Worm (Caenorhabditis elegans) whole organism, young adult: ENCODE data around the gene hir-1.

Experiments
- B0035.1 ChIP-seq: sonication (generic microtip); optimal IDR thresholded peaks from 2 replicates; lab custom pipeline; 2016; ENCODE audit warnings: missing genetic modification characterization, mild to moderate bottlenecking, missing compliant biosample characterization, missing genotype, missing genetic modification reagents
- B0336.3 ChIP-seq: fragments of 200-800 bp; sonication (Bioruptor generic); IDR thresholded peaks from 2 replicates; pipeline ENCODE4 v1.3.6; 2022; ENCODE audit warnings: missing genetic modification characterization, missing compliant biosample characterization
- C06A6.2 ChIP-seq: fragments of 200-800 bp; sonication (Bioruptor generic); conservative IDR thresholded peaks from 2 replicates; pipeline ENCODE4 v1.3.6; 2022; ENCODE audit warnings: missing genetic modification characterization, missing compliant biosample characterization
- F10E7.11 ChIP-seq: sonication (generic microtip); optimal IDR thresholded peaks from 2 replicates; lab custom pipeline; 2017; ENCODE audit warnings: mild to moderate bottlenecking, missing genetic modification characterization, moderate library complexity, missing compliant biosample characterization
- F22D6.2 ChIP-seq: sonication (generic microtip); optimal IDR thresholded peaks from 2 replicates; lab custom pipeline; 2016; ENCODE audit warnings: mild to moderate bottlenecking, missing genetic modification characterization, missing compliant biosample characterization
- F37B4.10 ChIP-seq: fragments of 200-800 bp; sonication (Bioruptor generic); IDR thresholded peaks from 2 replicates; pipeline ENCODE4 v1.3.6; 2022; ENCODE audit warnings: missing genetic modification characterization, missing compliant biosample characterization
- T07F8.4 ChIP-seq: sonication (generic microtip); optimal IDR thresholded peaks from 2 replicates; lab custom pipeline; 2016; ENCODE audit warnings: mild to moderate bottlenecking, missing genetic modification characterization, moderate library complexity, missing compliant biosample characterization
- Y53F4B.3 ChIP-seq: fragments of 200-800 bp; sonication (Bioruptor generic); IDR thresholded peaks from 2 replicates; pipeline ENCODE4 v1.3.6; 2022; ENCODE audit warnings: missing genetic modification reagents, missing genetic modification characterization, missing compliant biosample characterization
- Y67H2A.10 ChIP-seq: fragments of 200-800 bp; sonication (Bioruptor generic); conservative IDR thresholded peaks from 2 replicates; pipeline ENCODE4 v1.3.6; 2022; ENCODE audit warnings: missing genetic modification reagents, missing genetic modification characterization, missing compliant biosample characterization
- Y79H2A.3 ChIP-seq: fragments of 200-800 bp; sonication (Bioruptor generic); conservative IDR thresholded peaks from 2 replicates; pipeline ENCODE4 v1.3.6; 2022; ENCODE audit warnings: missing genetic modification reagents, missing genetic modification characterization, missing compliant biosample characterization
- Y95B8A.8 ChIP-seq: fragments of 200-800 bp; sonication (Bioruptor generic); IDR thresholded peaks from 2 replicates; pipeline ENCODE4 v1.3.6; 2022; ENCODE audit warnings: missing genetic modification reagents, missing genetic modification characterization, missing compliant biosample characterization
- ama-1 ChIP-seq, 3 experiments: fragments of 150-350 bp in 1 of 3; sonication (generic microtip) in 2 of 3; optimal IDR thresholded peaks; 2 replicates each; lab custom pipeline; 2014 to 2018; ENCODE audit warnings: missing biosample characterization in 2 of 3, missing genetic modification characterization in 2 of 3, missing genetic modification reagents in 2 of 3
- aptf-3 ChIP-seq: fragments of 200-800 bp; sonication (Bioruptor generic); IDR thresholded peaks from 2 replicates; pipeline ENCODE4 v1.3.6; 2022; ENCODE audit warnings: missing genetic modification characterization, missing compliant biosample characterization
- athp-1 ChIP-seq: sonication (generic microtip); optimal IDR thresholded peaks from 2 replicates; lab custom pipeline; 2017; ENCODE audit warnings: mild to moderate bottlenecking, missing genetic modification characterization, missing compliant biosample characterization
- attf-6 ChIP-seq: fragments of 200-800 bp; sonication (Bioruptor generic); IDR thresholded peaks from 2 replicates; pipeline ENCODE4 v1.3.6; 2022; ENCODE audit warnings: missing genetic modification reagents, missing genetic modification characterization, missing compliant biosample characterization
- bed-2 ChIP-seq: fragments of 200-800 bp; sonication (Bioruptor generic); IDR thresholded peaks from 2 replicates; pipeline ENCODE4 v1.3.6; 2022; ENCODE audit warnings: missing genetic modification reagents, missing genetic modification characterization, missing compliant biosample characterization
- ceh-79 ChIP-seq: sonication (generic microtip); optimal IDR thresholded peaks from 2 replicates; lab custom pipeline; 2017; ENCODE audit warnings: mild to moderate bottlenecking, missing genetic modification characterization, missing compliant biosample characterization
- ceh-91 ChIP-seq: fragments of 200-800 bp; sonication (Bioruptor generic); IDR thresholded peaks from 2 replicates; pipeline ENCODE4 v1.3.6; 2022; ENCODE audit warnings: missing genetic modification reagents, missing genetic modification characterization, missing compliant biosample characterization
- chd-7 ChIP-seq: sonication (generic microtip); optimal IDR thresholded peaks from 2 replicates; lab custom pipeline; 2016; ENCODE audit warnings: mild to moderate bottlenecking, missing genetic modification characterization, moderate library complexity, missing compliant biosample characterization
- dox-1 ChIP-seq: fragments of 200-800 bp; sonication (Bioruptor generic); IDR thresholded peaks from 2 replicates; pipeline ENCODE4 v1.3.6; 2022; ENCODE audit warnings: missing genetic modification reagents, missing genetic modification characterization, missing compliant biosample characterization
- egl-44 ChIP-seq: fragments of 200-800 bp; sonication (Bioruptor generic); IDR thresholded peaks from 2 replicates; pipeline ENCODE4 v1.3.6; 2022; ENCODE audit warnings: missing genetic modification reagents, missing genetic modification characterization, missing compliant biosample characterization
- egrh-3 ChIP-seq: fragments of 200-800 bp; sonication (Bioruptor generic); IDR thresholded peaks from 2 replicates; pipeline ENCODE4 v1.3.6; 2022; ENCODE audit warnings: missing genetic modification reagents, missing genetic modification characterization, missing compliant biosample characterization
- ets-4 ChIP-seq: fragments of 200-800 bp; sonication (Bioruptor generic); optimal IDR thresholded peaks from 2 replicates; lab custom pipeline; 2018; ENCODE audit warnings: mild to moderate bottlenecking, missing genetic modification characterization, missing compliant biosample characterization
- gei-17 ChIP-seq: fragments of 200-800 bp; sonication (Bioruptor generic); optimal IDR thresholded peaks from 2 replicates; lab custom pipeline; 2018; ENCODE audit warnings: mild to moderate bottlenecking, missing genetic modification characterization, missing compliant biosample characterization
- him-1 ChIP-seq: sonication (generic microtip); optimal IDR thresholded peaks from 2 replicates; lab custom pipeline; 2016; ENCODE audit warnings: missing genotype, missing genetic modification reagents, missing genetic modification characterization, missing compliant biosample characterization
- hmg-1.2 ChIP-seq: fragments of 200-800 bp; sonication (Bioruptor generic); IDR thresholded peaks from 2 replicates; pipeline ENCODE4 v1.3.6; 2022; ENCODE audit warnings: missing genetic modification reagents, missing genetic modification characterization, missing compliant biosample characterization
- hsf-1 ChIP-seq: fragments of 200-800 bp; sonication (Bioruptor generic); IDR thresholded peaks from 2 replicates; pipeline ENCODE4 v1.3.6; 2022; ENCODE audit warnings: missing genetic modification reagents, missing genetic modification characterization, missing compliant biosample characterization
- lin-35 ChIP-seq, 3 experiments: fragments of 150-350 bp in 2 of 3; sonication (generic microtip) in 1 of 3; optimal IDR thresholded peaks; 2 replicates each; lab custom pipeline; 2014 to 2018; ENCODE audit warnings: missing biosample characterization in 3 of 3, missing genetic modification characterization in 3 of 3, missing genetic modification reagents in 3 of 3
- lsl-1 ChIP-seq: fragments of 200-800 bp; sonication (Bioruptor generic); optimal IDR thresholded peaks from 2 replicates; lab custom pipeline; 2018; ENCODE audit warnings: mild to moderate bottlenecking, missing genetic modification characterization, moderate library complexity, missing compliant biosample characterization
- lsy-27 ChIP-seq: sonication (generic microtip); optimal IDR thresholded peaks from 2 replicates; lab custom pipeline; 2017; ENCODE audit warnings: missing genetic modification characterization, mild to moderate bottlenecking, missing compliant biosample characterization, antibody characterized with exemption, missing genotype, borderline replicate concordance; ENCODE audit not compliant: insufficient read depth
- madf-10 ChIP-seq: sonication (generic microtip); optimal IDR thresholded peaks from 2 replicates; lab custom pipeline; 2016; ENCODE audit warnings: mild to moderate bottlenecking, missing genetic modification characterization, missing compliant biosample characterization
- madf-8 ChIP-seq: fragments of 200-800 bp; sonication (Bioruptor generic); conservative IDR thresholded peaks from 2 replicates; pipeline ENCODE4 v1.3.6; 2022; ENCODE audit warnings: missing genetic modification reagents, missing genetic modification characterization, missing compliant biosample characterization
- mcd-1 ChIP-seq: fragments of 200-800 bp; sonication (Bioruptor generic); IDR thresholded peaks from 2 replicates; pipeline ENCODE4 v1.3.6; 2022; ENCODE audit warnings: missing genetic modification reagents, missing genetic modification characterization, missing compliant biosample characterization
- mxl-1 ChIP-seq: sonication (generic microtip); optimal IDR thresholded peaks from 2 replicates; lab custom pipeline; 2016; ENCODE audit warnings: missing genetic modification characterization, missing compliant biosample characterization
- nfya-1 ChIP-seq: sonication (generic microtip); optimal IDR thresholded peaks from 2 replicates; lab custom pipeline; 2017; ENCODE audit warnings: antibody characterized with exemption, missing compliant biosample characterization, missing genetic modification characterization, borderline replicate concordance; ENCODE audit not compliant: insufficient read depth
- nfyb-1 ChIP-seq: fragments of 200-800 bp; sonication (Bioruptor generic); IDR thresholded peaks from 2 replicates; pipeline ENCODE4 v1.3.6; 2022; ENCODE audit warnings: missing genetic modification reagents, missing genetic modification characterization, missing compliant biosample characterization
- nhr-179 ChIP-seq: sonication (generic microtip); optimal IDR thresholded peaks from 2 replicates; lab custom pipeline; 2016; ENCODE audit warnings: mild to moderate bottlenecking, missing genetic modification characterization, missing compliant biosample characterization
- rcor-1 ChIP-seq: fragments of 200-800 bp; sonication (Bioruptor generic); IDR thresholded peaks from 2 replicates; pipeline ENCODE4 v1.3.6; 2022; ENCODE audit warnings: missing genetic modification reagents, missing genetic modification characterization, missing compliant biosample characterization
- rec-8 ChIP-seq, 2 experiments: sonication (generic microtip); optimal IDR thresholded peaks; 2 replicates each; lab custom pipeline; 2016; ENCODE audit warnings: mild to moderate bottlenecking in 2 of 2, missing genetic modification characterization in 2 of 2, missing genetic modification reagents in 2 of 2, missing genotype in 2 of 2, missing biosample characterization in 1 of 2, missing compliant biosample characterization in 1 of 2, moderate library complexity in 1 of 2
- sdz-38 ChIP-seq: sonication (generic microtip); optimal IDR thresholded peaks from 2 replicates; lab custom pipeline; 2016; ENCODE audit warnings: missing genotype, missing genetic modification characterization, missing compliant biosample characterization
- sea-2 ChIP-seq: fragments of 200-800 bp; sonication (Bioruptor generic); IDR thresholded peaks from 2 replicates; pipeline ENCODE4 v1.3.6; 2022; ENCODE audit warnings: missing genetic modification characterization, missing compliant biosample characterization
- tlf-1 ChIP-seq: fragments of 200-800 bp; sonication (Bioruptor generic); optimal IDR thresholded peaks from 2 replicates; lab custom pipeline; 2018; ENCODE audit warnings: mild to moderate bottlenecking, missing genetic modification characterization, missing compliant biosample characterization
- unc-130 ChIP-seq: sonication (generic microtip); optimal IDR thresholded peaks from 2 replicates; lab custom pipeline; 2016; ENCODE audit warnings: missing genetic modification reagents, missing genetic modification characterization, missing compliant biosample characterization
- unc-62 ChIP-seq: fragments of 150-350 bp; optimal IDR thresholded peaks from 2 replicates; lab custom pipeline; 2014; ENCODE audit warnings: missing biosample characterization, missing genetic modification reagents, missing genetic modification characterization
- ztf-22 ChIP-seq: fragments of 200-800 bp; sonication (Bioruptor generic); optimal IDR thresholded peaks from 2 replicates; lab custom pipeline; 2018; ENCODE audit warnings: mild to moderate bottlenecking, missing genetic modification characterization, moderate library complexity, missing compliant biosample characterization
- ztf-25 ChIP-seq: fragments of 200-800 bp; sonication (Bioruptor generic); IDR thresholded peaks from 2 replicates; pipeline ENCODE4 v1.3.6; 2022; ENCODE audit warnings: missing genetic modification reagents, missing genetic modification characterization, missing compliant biosample characterization
- ztf-28 ChIP-seq: fragments of 200-800 bp; sonication (Bioruptor generic); IDR thresholded peaks from 2 replicates; pipeline ENCODE4 v1.3.6; 2022; ENCODE audit warnings: missing genetic modification reagents, missing genetic modification characterization, missing compliant biosample characterization
- ztf-3 ChIP-seq: fragments of 200-800 bp; sonication (Bioruptor generic); optimal IDR thresholded peaks from 2 replicates; lab custom pipeline; 2018; ENCODE audit warnings: mild to moderate bottlenecking, missing genetic modification characterization, missing compliant biosample characterization

The hir-1 gene

DNA sequence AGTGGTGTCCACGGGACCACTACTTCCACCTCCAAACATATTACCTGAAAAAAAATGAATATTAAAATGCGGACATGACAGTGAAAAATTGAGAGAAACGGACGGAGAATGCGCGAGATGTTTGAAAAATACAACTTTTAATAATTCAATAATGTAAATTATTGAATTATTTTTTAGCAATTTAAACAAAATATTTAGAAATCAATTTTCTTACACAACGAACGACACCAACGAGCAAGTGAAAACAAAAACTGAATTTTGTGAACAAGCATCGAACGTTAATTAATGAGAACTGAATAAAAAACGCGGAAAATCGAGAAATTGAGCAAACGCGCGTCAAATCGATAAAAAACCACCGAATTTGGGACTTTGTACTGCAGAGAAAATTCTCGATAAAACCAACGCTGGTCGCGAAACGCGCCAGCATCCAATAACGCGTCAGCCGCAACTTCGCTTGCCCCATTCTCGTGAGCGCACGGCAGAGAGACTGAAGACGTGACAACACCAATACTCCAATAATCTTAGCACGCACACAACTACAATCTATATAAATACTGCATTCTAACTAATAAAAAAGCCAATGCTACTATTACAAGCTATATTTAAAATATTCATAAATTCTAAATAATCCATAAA, 17.0 kb upstream of the hir-1 start, which contains the start of the genes dnj-19 and nhr-47 (continued):
- TF ChIP-seq nfyb-1 (GFP tag; lab: Robert Waterston, UW) (peak; percentile 95), nhr-179 (tag; lab: Kevin White, UChicago) (no peak), lsy-27 (no peak), ztf-3 (no peak), unc-62 (GFP tag; lab: Kevin White, UChicago) (no peak), hmg-1.2 (GFP tag; lab: Robert Waterston, UW) (peak; percentile 74), rcor-1 (GFP tag; lab: Robert Waterston, UW) (peak; percentile 91), mcd-1 (peak; percentile 94), Y79H2A.3 (GFP tag; lab: Robert Waterston, UW) (no peak), rec-8 (tag; optimal IDR thresholded peaks at IDR 0.05; lab: Kevin White, UChicago) (no peak), chd-7 (tag; lab: Kevin White, UChicago) (peak; percentile 83), athp-1 (peak; percentile 85), Y95B8A.8 (GFP tag; lab: Robert Waterston, UW) (0 out of 2 replicates have a peak, but pooled peaks have one; percentile 32), lin-35 (GFP tag; optimal IDR thresholded peaks at IDR 0.05; lab: Kevin White, UChicago) (peak in 2 of 3 experiments; percentile 38 to 92), Y67H2A.10 (GFP tag; lab: Robert Waterston, UW) (peak; percentile 70), bed-2 (GFP tag; lab: Robert Waterston, UW) (no peak), egl-44 (GFP tag; lab: Robert Waterston, UW) (peak; percentile 89), dox-1 (GFP tag; lab: Robert Waterston, UW) (peak; percentile 95), C06A6.2 (GFP tag; lab: Robert Waterston, UW) (peak; percentile 84), madf-8 (GFP tag; lab: Robert Waterston, UW) (peak; percentile 75), T07F8.4 (no peak), F10E7.11 (no peak), attf-6 (peak; percentile 71), ztf-25 (GFP tag; lab: Robert Waterston, UW) (no peak), ztf-22 (GFP tag; lab: Kevin White, UChicago) (no peak), ets-4 (GFP tag; lab: Kevin White, UChicago) (no peak), tlf-1 (peak; percentile 85), madf-10 (tag; lab: Kevin White, UChicago) (peak; percentile 75), sea-2 (GFP tag; lab: Robert Waterston, UW) (no peak), egrh-3 (GFP tag; lab: Robert Waterston, UW) (no peak), B0035.1 (tag; lab: Kevin White, UChicago) (peak; percentile 67), ama-1 (optimal IDR thresholded peaks at IDR 0.05; lab: Kevin White, UChicago) (no peak), ama-1 (GFP tag; optimal IDR thresholded peaks at IDR 0.05; lab: Kevin White, UChicago) (no peak), hsf-1 (GFP tag; lab: Robert Waterston, UW) (peak; percentile 98), Y53F4B.3 (GFP tag; lab: Robert Waterston, UW) (no peak), mxl-1 (no peak), gei-17 (GFP tag; lab: Kevin White, UChicago) (peak; percentile 50), aptf-3 (GFP tag; lab: Robert Waterston, UW) (no peak)

ce11 chrV:5509134-5509533, 12.8 kb upstream of the hir-1 start:
- TF ChIP-seq him-1 (tag; lab: Kevin White, UChicago) = no peak
- TF ChIP-seq C06A6.2 (GFP tag; lab: Robert Waterston, UW) = no peak
- no peak for TF ChIP-seq F37B4.10 (GFP tag; lab: Robert Waterston, UW)
- no peak for TF ChIP-seq F22D6.2 (tag; lab: Kevin White, UChicago)
- no peak for TF ChIP-seq ceh-91 (GFP tag; lab: Robert Waterston, UW)
- TF ChIP-seq egrh-3 (GFP tag; lab: Robert Waterston, UW) = no peak
- no peak for TF ChIP-seq B0336.3
- no peak for TF ChIP-seq unc-130 (GFP tag; lab: Kevin White, UChicago)
- no peak for TF ChIP-seq sdz-38 (tag; lab: Kevin White, UChicago)
- no peak for TF ChIP-seq ceh-79 (tag; lab: Kevin White, UChicago)
- no peak for TF ChIP-seq T07F8.4
- no peak for TF ChIP-seq nfya-1 (tag; lab: Kevin White, UChicago)
- TF ChIP-seq nhr-179 (tag; lab: Kevin White, UChicago) = no peak
- no peak for TF ChIP-seq Y79H2A.3 (GFP tag; lab: Robert Waterston, UW)
- no peak for TF ChIP-seq nfyb-1 (GFP tag; lab: Robert Waterston, UW)
- no peak for TF ChIP-seq ztf-28
- TF ChIP-seq lsl-1 = no peak
